Fruit fly (Drosophila melanogaster) whole organism, embryonic: ENCODE measurements around the gene CG15418.
A peak's percentile ranks its signal among the peaks of the same experiment; 100 is the strongest.

Source experiments
- CG10543 ChIP-seq: fragments of 200-800 bp; sonication (Bioruptor generic); optimal IDR thresholded peaks from 3 replicates; lab custom pipeline; 2017; ENCODE audit warnings: missing biosample characterization, mild to moderate bottlenecking, missing genetic modification characterization, moderate library complexity
- CG11398 ChIP-seq: fragments of 200-800 bp; sonication (Bioruptor generic); optimal IDR thresholded peaks from 2 replicates; lab custom pipeline; 2016; ENCODE audit warnings: missing biosample characterization, missing genetic modification characterization
- CG12155 ChIP-seq: fragments of 200-800 bp; sonication (Bioruptor generic); optimal IDR thresholded peaks from 3 replicates; lab custom pipeline; 2016; ENCODE audit warnings: missing biosample characterization, missing genetic modification characterization
- CG13894 ChIP-seq: fragments of 200-800 bp; sonication (Bioruptor generic); optimal IDR thresholded peaks from 3 replicates; lab custom pipeline; 2018; ENCODE audit warnings: missing biosample characterization, mild to moderate bottlenecking, missing genetic modification characterization, moderate library complexity
- CG14014 ChIP-seq: fragments of 200-800 bp; sonication (Bioruptor generic); IDR thresholded peaks from 2 replicates; pipeline ENCODE4 v1.3.6; 2022; ENCODE audit warnings: missing biosample characterization, missing genetic modification characterization
- CG14050 ChIP-seq: fragments of 200-800 bp; sonication (Bioruptor generic); IDR thresholded peaks from 3 replicates; pipeline ENCODE4 v1.3.6; 2022; ENCODE audit warnings: missing biosample characterization, missing genetic modification characterization
- CG15479 ChIP-seq: fragments of 200-800 bp; sonication (Bioruptor generic); optimal IDR thresholded peaks from 3 replicates; lab custom pipeline; 2019; ENCODE audit warnings: missing biosample characterization, mild to moderate bottlenecking, missing genetic modification characterization, moderate library complexity
- CG16813 ChIP-seq: fragments of 200-800 bp; sonication (Bioruptor generic); IDR thresholded peaks from 3 replicates; pipeline ENCODE4 v1.3.6; 2022; ENCODE audit warnings: missing biosample characterization, missing genetic modification characterization; ENCODE audit not compliant: partially characterized antibody
- CG17612 ChIP-seq: fragments of 200-800 bp; sonication (Bioruptor generic); IDR thresholded peaks from 2 replicates; pipeline ENCODE4 v1.3.6; 2022; ENCODE audit warnings: missing biosample characterization, missing genetic modification characterization
- CG1792 ChIP-seq: fragments of 200-800 bp; sonication (Bioruptor generic); optimal IDR thresholded peaks from 2 replicates; lab custom pipeline; 2016; ENCODE audit warnings: missing biosample characterization, missing genetic modification characterization
- CG31365 ChIP-seq: fragments of 200-800 bp; sonication (Bioruptor generic); optimal IDR thresholded peaks from 2 replicates; lab custom pipeline; 2018; ENCODE audit warnings: missing biosample characterization, mild to moderate bottlenecking, missing genetic modification characterization
- CG31388 ChIP-seq: fragments of 200-800 bp; sonication (Bioruptor generic); optimal IDR thresholded peaks from 2 replicates; lab custom pipeline; 2016; ENCODE audit warnings: missing biosample characterization, missing genetic modification characterization
- CG32767 ChIP-seq: fragments of 200-800 bp; sonication (Bioruptor generic); IDR thresholded peaks from 2 replicates; pipeline ENCODE4 v1.3.6; 2022; ENCODE audit warnings: missing biosample characterization, missing genetic modification characterization
- CG34376 ChIP-seq: fragments of 200-800 bp; sonication (Bioruptor generic); optimal IDR thresholded peaks from 2 replicates; lab custom pipeline; 2018; ENCODE audit warnings: missing biosample characterization, mild to moderate bottlenecking, missing genetic modification characterization
- CG4424 ChIP-seq: fragments of 200-800 bp; sonication (Bioruptor generic); optimal IDR thresholded peaks from 3 replicates; lab custom pipeline; 2016; ENCODE audit warnings: missing biosample characterization, missing genetic modification characterization
- CG8765 ChIP-seq: fragments of 200-800 bp; sonication (Bioruptor generic); IDR thresholded peaks from 2 replicates; pipeline ENCODE4 v1.3.6; 2022; ENCODE audit warnings: missing biosample characterization, missing genetic modification characterization
- Deaf1 ChIP-seq: fragments of 200-800 bp; optimal IDR thresholded peaks from 3 replicates; lab custom pipeline; 2019; ENCODE audit warnings: missing biosample characterization, mild to moderate bottlenecking, missing genetic modification characterization, moderate library complexity
- ERR ChIP-seq: fragments of 200-800 bp; sonication (Bioruptor generic); optimal IDR thresholded peaks from 2 replicates; lab custom pipeline; 2016; ENCODE audit warnings: missing biosample characterization, missing genetic modification characterization
- HmgZ ChIP-seq: fragments of 200-800 bp; sonication (Bioruptor generic); optimal IDR thresholded peaks from 2 replicates; lab custom pipeline; 2018; ENCODE audit warnings: missing biosample characterization, mild to moderate bottlenecking, missing genetic modification characterization
- Hsf ChIP-seq: fragments of 200-800 bp; sonication (Bioruptor generic); optimal IDR thresholded peaks from 3 replicates; lab custom pipeline; 2016; ENCODE audit warnings: missing biosample characterization, missing genetic modification characterization
- NFAT ChIP-seq: fragments of 200-800 bp; sonication (Bioruptor generic); IDR thresholded peaks from 2 replicates; pipeline ENCODE4 v1.3.6; 2022; ENCODE audit warnings: missing biosample characterization, missing genetic modification characterization
- Ptx1 ChIP-seq: fragments of 200-800 bp; sonication (Bioruptor generic); IDR thresholded peaks from 2 replicates; pipeline ENCODE4 v1.3.6; 2022; ENCODE audit warnings: missing biosample characterization, missing genetic modification characterization
- Rfx ChIP-seq: fragments of 200-800 bp; sonication (Bioruptor generic); IDR thresholded peaks from 2 replicates; pipeline ENCODE4 v1.3.6; 2022; ENCODE audit warnings: missing biosample characterization, missing genetic modification characterization
- Sox100B ChIP-seq: fragments of 200-800 bp; sonication (Bioruptor generic); optimal IDR thresholded peaks from 3 replicates; lab custom pipeline; 2018; ENCODE audit warnings: missing biosample characterization, mild to moderate bottlenecking, missing genetic modification characterization
- Spps ChIP-seq: fragments of 200-800 bp; sonication (Bioruptor generic); optimal IDR thresholded peaks from 2 replicates; lab custom pipeline; 2018; ENCODE audit warnings: missing biosample characterization, mild to moderate bottlenecking, missing genetic modification characterization
- TFAM ChIP-seq: fragments of 200-800 bp; sonication (Bioruptor generic); optimal IDR thresholded peaks from 2 replicates; lab custom pipeline; 2017; ENCODE audit warnings: missing biosample characterization, missing genetic modification characterization, inconsistent platforms
- Tbp ChIP-seq: fragments of >200 bp; optimal IDR thresholded peaks from 2 replicates; lab custom pipeline; 2018; ENCODE audit warnings: missing biosample characterization, missing genetic modification characterization
- YL-1 ChIP-seq: fragments of 200-800 bp; sonication (Bioruptor generic); optimal IDR thresholded peaks from 3 replicates; lab custom pipeline; 2017; ENCODE audit warnings: missing biosample characterization, mild to moderate bottlenecking, missing genetic modification characterization
- amos ChIP-seq: fragments of 200-800 bp; sonication (Bioruptor generic); IDR thresholded peaks from 2 replicates; pipeline ENCODE4 v1.3.6; 2022; ENCODE audit warnings: missing biosample characterization, missing genetic modification characterization; ENCODE audit not compliant: partially characterized antibody
- bab2 ChIP-seq: fragments of 200-800 bp; sonication (Bioruptor generic); optimal IDR thresholded peaks from 2 replicates; lab custom pipeline; 2016; ENCODE audit warnings: missing biosample characterization, missing genetic modification characterization
- bbx ChIP-seq: fragments of 200-800 bp; sonication (Bioruptor generic); IDR thresholded peaks from 2 replicates; pipeline ENCODE4 v1.3.6; 2022; ENCODE audit warnings: missing biosample characterization, missing genetic modification characterization; ENCODE audit not compliant: partially characterized antibody
- da ChIP-seq: fragments of 200-800 bp; sonication (Bioruptor generic); optimal IDR thresholded peaks from 2 replicates; lab custom pipeline; 2016; ENCODE audit warnings: missing biosample characterization, missing genetic modification characterization
- dm ChIP-seq: fragments of 200-800 bp; sonication (Bioruptor generic); optimal IDR thresholded peaks from 3 replicates; lab custom pipeline; 2016; ENCODE audit warnings: missing biosample characterization, missing genetic modification characterization
- en ChIP-seq: fragments of 200-800 bp; sonication (Bioruptor generic); optimal IDR thresholded peaks from 2 replicates; lab custom pipeline; 2016; ENCODE audit warnings: missing biosample characterization, missing genetic modification characterization
- ind ChIP-seq: fragments of 200-800 bp; sonication (Bioruptor generic); optimal IDR thresholded peaks from 3 replicates; lab custom pipeline; 2016; ENCODE audit warnings: missing biosample characterization, missing genetic modification characterization
- kni ChIP-seq: fragments of 200-800 bp; sonication (Bioruptor generic); optimal IDR thresholded peaks from 3 replicates; lab custom pipeline; 2017; ENCODE audit warnings: mild to moderate bottlenecking, missing biosample characterization, missing genetic modification reagents, missing genetic modification characterization
- maf-S ChIP-seq: fragments of 200-800 bp; sonication (Bioruptor generic); optimal IDR thresholded peaks from 2 replicates; lab custom pipeline; 2016; ENCODE audit warnings: missing biosample characterization, missing genetic modification characterization
- onecut ChIP-seq: fragments of 200-800 bp; sonication (Bioruptor generic); IDR thresholded peaks from 2 replicates; pipeline ENCODE4 v1.3.6; 2022; ENCODE audit warnings: missing biosample characterization, missing genetic modification characterization
- prd ChIP-seq, 3 experiments: fragments of >200 bp in 2 of 3; fragments of 200-800 bp in 1 of 3; sonication (Bioruptor generic) in 1 of 3; optimal IDR thresholded peaks in 2 of 3; IDR thresholded peaks in 1 of 3; 2 replicates in 2 of 3; 3 replicates in 1 of 3; pipeline versions ENCODE4 v1.3.6 to Lab custom; 2017 to 2022; ENCODE audit warnings: missing biosample characterization in 1 of 3, missing genetic modification characterization in 1 of 3
- slou ChIP-seq: fragments of 200-800 bp; sonication (Bioruptor generic); optimal IDR thresholded peaks from 3 replicates; lab custom pipeline; 2016; ENCODE audit warnings: missing biosample characterization, missing genetic modification characterization
- unc-4 ChIP-seq: fragments of 200-800 bp; sonication (Bioruptor generic); IDR thresholded peaks from 2 replicates; pipeline ENCODE4 v1.3.6; 2022; ENCODE audit warnings: missing biosample characterization, missing genetic modification characterization; ENCODE audit not compliant: partially characterized antibody
- wor ChIP-seq: fragments of 200-800 bp; sonication (Bioruptor generic); IDR thresholded peaks from 2 replicates; pipeline ENCODE4 v1.3.6; 2022; ENCODE audit warnings: missing biosample characterization, missing genetic modification characterization
- zen2 ChIP-seq: fragments of 200-800 bp; sonication (Bioruptor generic); IDR thresholded peaks from 3 replicates; pipeline ENCODE4 v1.3.6; 2022; ENCODE audit warnings: missing biosample characterization, missing genetic modification characterization; ENCODE audit not compliant: partially characterized antibody

The CG15418 gene

dm6 chr2L:3606462-3607270 is 14.8 kb downstream of the CG15418 start, which contains the start of gene odd (continued):
- no peak for TF ChIP-seq CG17612 (GFP tag; lab: Robert Waterston, UW)
- TF ChIP-seq TFAM (GFP tag; lab: Kevin White, UChicago), result no peak
- TF ChIP-seq CG15479 (GFP tag; lab: Kevin White, UChicago), result peak; percentile 15
- peak; percentile 75; the same call in 2 of the 3 replicates for TF ChIP-seq zen2
- TF ChIP-seq CG1792 (GFP tag; lab: Kevin White, UChicago), result no peak
- no peak for TF ChIP-seq YL-1 (GFP tag; lab: Kevin White, UChicago)
- TF ChIP-seq bbx, result peak; percentile 70
- TF ChIP-seq CG31365 (tag; lab: Kevin White, UChicago), result no peak
- no peak for TF ChIP-seq unc-4 (GFP tag; lab: Robert Waterston, UW)
- TF ChIP-seq Hsf (GFP tag; lab: Kevin White, UChicago), result no peak
- no peak for TF ChIP-seq onecut (GFP tag; lab: Robert Waterston, UW)
- TF ChIP-seq slou (GFP tag; lab: Kevin White, UChicago), result no peak
- no peak for TF ChIP-seq CG8765 (GFP tag; lab: Robert Waterston, UW)
- no peak for TF ChIP-seq dm (GFP tag; lab: Kevin White, UChicago)
- TF ChIP-seq CG12155 (GFP tag; lab: Kevin White, UChicago), result no peak
- peak; percentile 10 for TF ChIP-seq CG10543 (GFP tag; lab: Kevin White, UChicago)
- no peak for TF ChIP-seq CG31388 (GFP tag; lab: Kevin White, UChicago)
- no peak for TF ChIP-seq bab2 (GFP tag; lab: Kevin White, UChicago)
- TF ChIP-seq CG14014 (GFP tag; lab: Robert Waterston, UW), result no peak
- TF ChIP-seq CG32767 (GFP tag; lab: Robert Waterston, UW), result no peak
- no peak for TF ChIP-seq wor (GFP tag; lab: Robert Waterston, UW)
- no peak for TF ChIP-seq ERR (GFP tag; lab: Kevin White, UChicago)
- no peak for TF ChIP-seq NFAT (GFP tag; lab: Robert Waterston, UW)
- no peak for TF ChIP-seq CG13894
- no peak for TF ChIP-seq kni (GFP tag; lab: Kevin White, UChicago)
- TF ChIP-seq CG16813 (GFP tag; lab: Robert Waterston, UW), result peak; percentile 48; the same call in 1 of the 3 replicates
- TF ChIP-seq CG4424 (GFP tag; lab: Kevin White, UChicago), result no peak
- TF ChIP-seq Rfx (GFP tag; lab: Robert Waterston, UW), result no peak
- no peak for TF ChIP-seq prd (optimal IDR thresholded peaks at IDR 0.05; lab: Kevin White, UChicago)
- peak; percentile 34; the same call in 1 of the 3 replicates for TF ChIP-seq prd (GFP tag; IDR thresholded peaks at IDR 0.05; lab: Robert Waterston, UW)
- TF ChIP-seq en, result no peak
- TF ChIP-seq CG14050 (GFP tag; lab: Robert Waterston, UW), result no peak
- TF ChIP-seq CG11398, result no peak
- TF ChIP-seq Ptx1 (GFP tag; lab: Robert Waterston, UW), result no peak
- no peak for TF ChIP-seq ind (GFP tag; lab: Kevin White, UChicago)
- peak; percentile 90 for TF ChIP-seq Deaf1 (tag; lab: Kevin White, UChicago)
- TF ChIP-seq CG34376 (GFP tag; lab: Kevin White, UChicago), result no peak
- TF ChIP-seq Spps (tag; lab: Kevin White, UChicago), result no peak
- TF ChIP-seq HmgZ (tag; lab: Kevin White, UChicago), result peak; percentile 5
- TF ChIP-seq Sox100B, result no peak
- TF ChIP-seq amos (GFP tag; lab: Robert Waterston, UW), result peak; percentile 54
- TF ChIP-seq da (GFP tag; lab: Kevin White, UChicago), result no peak
- TF ChIP-seq maf-S (GFP tag; lab: Kevin White, UChicago), result no peak
- peak; percentile 90 for TF ChIP-seq Tbp
